Worm (Caenorhabditis elegans) whole organism, L2 larva: Measurements from ENCODE around the gene ddx-23.

Experiments used
- alr-1 ChIP-seq: fragments of 150-350 bp; optimal IDR thresholded peaks from 2 replicates; lab custom pipeline; 2014; ENCODE audit warnings: missing biosample characterization, missing genetic modification characterization
- ceh-82 ChIP-seq: fragments of 150-350 bp; optimal IDR thresholded peaks from 2 replicates; lab custom pipeline; 2014; ENCODE audit warnings: missing biosample characterization, missing genetic modification characterization
- elt-1 ChIP-seq: fragments of 150-350 bp; optimal IDR thresholded peaks from 2 replicates; lab custom pipeline; 2014; ENCODE audit warnings: missing biosample characterization, missing genetic modification characterization
- nhr-129 ChIP-seq: fragments of 150-350 bp; optimal IDR thresholded peaks from 2 replicates; lab custom pipeline; 2014; ENCODE audit warnings: missing biosample characterization, missing genetic modification characterization
- nhr-23 ChIP-seq: fragments of 150-350 bp; optimal IDR thresholded peaks from 2 replicates; lab custom pipeline; 2014; ENCODE audit warnings: missing biosample characterization, missing genetic modification reagents, missing genetic modification characterization
- snpc-4 ChIP-seq: fragments of 150-350 bp; optimal IDR thresholded peaks from 2 replicates; lab custom pipeline; 2014; ENCODE audit warnings: missing biosample characterization, missing genetic modification characterization
- zag-1 ChIP-seq: fragments of 150-350 bp; optimal IDR thresholded peaks from 2 replicates; lab custom pipeline; 2014; ENCODE audit warnings: missing biosample characterization, missing genetic modification characterization

- no peak for TF ChIP-seq ceh-82
- no peak for TF ChIP-seq snpc-4 (tag; lab: Kevin White, UChicago)
- TF ChIP-seq nhr-23 (tag; lab: Kevin White, UChicago), result no peak
- no peak for TF ChIP-seq elt-1 (tag; lab: Kevin White, UChicago)
- no peak for TF ChIP-seq zag-1 (tag; lab: Kevin White, UChicago)
- TF ChIP-seq nhr-129 (tag; lab: Kevin White, UChicago), result no peak
- TF ChIP-seq alr-1, result no peak
These were observed 22.6 kb upstream of the ddx-23 start for ce11 chrIII:5875705-5876104.
